Fruit fly (Drosophila melanogaster) whole organism, embryonic: ENCODE results near the gene CG44006.

ENCODE experiments used
- Adf1 ChIP-seq: fragments of 200-800 bp; sonication (Bioruptor generic); IDR thresholded peaks from 2 replicates; pipeline ENCODE4 v1.3.6; 2022; ENCODE audit warnings: missing biosample characterization, missing genetic modification characterization
- Bteb2 ChIP-seq: fragments of 200-800 bp; sonication (Bioruptor generic); optimal IDR thresholded peaks from 2 replicates; lab custom pipeline; 2016; ENCODE audit warnings: missing biosample characterization, missing genetic modification characterization
- CG10321 ChIP-seq: fragments of 200-800 bp; sonication (Bioruptor generic); IDR thresholded peaks from 2 replicates; pipeline ENCODE4 v1.3.6; 2022; ENCODE audit warnings: missing biosample characterization, missing genetic modification characterization
- CG10366 ChIP-seq: fragments of 200-800 bp; sonication (Bioruptor generic); IDR thresholded peaks from 2 replicates; pipeline ENCODE4 v1.3.6; 2022; ENCODE audit warnings: missing biosample characterization, missing genetic modification characterization
- CG12219 ChIP-seq: fragments of 200-800 bp; sonication (Bioruptor generic); optimal IDR thresholded peaks from 3 replicates; lab custom pipeline; 2018; ENCODE audit warnings: missing biosample characterization, mild to moderate bottlenecking, missing genetic modification characterization
- CG13894 ChIP-seq: fragments of 200-800 bp; sonication (Bioruptor generic); optimal IDR thresholded peaks from 3 replicates; lab custom pipeline; 2018; ENCODE audit warnings: missing biosample characterization, mild to moderate bottlenecking, missing genetic modification characterization, moderate library complexity
- CG14050 ChIP-seq: fragments of 200-800 bp; sonication (Bioruptor generic); IDR thresholded peaks from 3 replicates; pipeline ENCODE4 v1.3.6; 2022; ENCODE audit warnings: missing biosample characterization, missing genetic modification characterization
- CG15269 ChIP-seq: fragments of 200-800 bp; sonication (Bioruptor generic); optimal IDR thresholded peaks from 2 replicates; lab custom pipeline; 2018; ENCODE audit warnings: missing biosample characterization, mild to moderate bottlenecking, missing genetic modification characterization, moderate library complexity
- CG1529 ChIP-seq: fragments of 200-800 bp; sonication (Bioruptor generic); optimal IDR thresholded peaks from 3 replicates; lab custom pipeline; 2018; ENCODE audit warnings: missing biosample characterization, missing genetic modification characterization
- CG15601 ChIP-seq: fragments of 200-800 bp; sonication (Bioruptor generic); optimal IDR thresholded peaks from 3 replicates; lab custom pipeline; 2019; ENCODE audit warnings: missing biosample characterization, mild to moderate bottlenecking, missing genetic modification characterization, moderate library complexity
- CG16779 ChIP-seq: fragments of 200-800 bp; sonication (Bioruptor generic); IDR thresholded peaks from 2 replicates; pipeline ENCODE4 v1.3.6; 2022; ENCODE audit warnings: missing biosample characterization, missing genetic modification characterization
- CG33557 ChIP-seq: fragments of 200-800 bp; sonication (Bioruptor generic); optimal IDR thresholded peaks from 2 replicates; lab custom pipeline; 2019; ENCODE audit warnings: missing biosample characterization, mild to moderate bottlenecking, missing genetic modification characterization, moderate library complexity
- CG34422 ChIP-seq: fragments of 200-800 bp; sonication (Bioruptor generic); IDR thresholded peaks from 3 replicates; pipeline ENCODE4 v1.3.6; 2022; ENCODE audit warnings: missing biosample characterization, missing genetic modification characterization
- CG4360 ChIP-seq: fragments of 200-800 bp; sonication (Bioruptor generic); IDR thresholded peaks from 2 replicates; pipeline ENCODE4 v1.3.6; 2022; ENCODE audit warnings: missing biosample characterization, missing genetic modification characterization
- CG6175 ChIP-seq: fragments of 200-800 bp; sonication (Bioruptor generic); IDR thresholded peaks from 3 replicates; pipeline ENCODE4 v1.3.6; 2022; ENCODE audit warnings: missing biosample characterization, missing genetic modification characterization
- CG6654 ChIP-seq: fragments of 200-800 bp; sonication (Bioruptor generic); optimal IDR thresholded peaks from 2 replicates; lab custom pipeline; 2017; ENCODE audit warnings: missing biosample characterization, mild to moderate bottlenecking, missing genetic modification characterization
- CG6689 ChIP-seq: fragments of 200-800 bp; sonication (Bioruptor generic); IDR thresholded peaks from 2 replicates; pipeline ENCODE4 v1.3.6; 2022; ENCODE audit warnings: missing biosample characterization, missing genetic modification characterization
- CG6765 ChIP-seq: fragments of 200-800 bp; sonication (Bioruptor generic); optimal IDR thresholded peaks from 3 replicates; lab custom pipeline; 2017; ENCODE audit warnings: missing biosample characterization, mild to moderate bottlenecking, missing genetic modification characterization
- CTCF ChIP-seq: fragments of 200-800 bp; sonication (Bioruptor generic); optimal IDR thresholded peaks from 2 replicates; lab custom pipeline; 2017; ENCODE audit warnings: missing biosample characterization, mild to moderate bottlenecking, missing genetic modification characterization, moderate library complexity
- CoRest ChIP-seq: fragments of 200-800 bp; sonication (Bioruptor generic); optimal IDR thresholded peaks from 3 replicates; lab custom pipeline; 2018; ENCODE audit warnings: missing biosample characterization, mild to moderate bottlenecking, missing genetic modification characterization, moderate library complexity
- D19A ChIP-seq: fragments of 200-800 bp; optimal IDR thresholded peaks from 3 replicates; lab custom pipeline; 2019; ENCODE audit warnings: missing biosample characterization, mild to moderate bottlenecking, missing genetic modification characterization, moderate library complexity
- Dip3 ChIP-seq: fragments of 200-800 bp; sonication (Bioruptor generic); optimal IDR thresholded peaks from 3 replicates; lab custom pipeline; 2016; ENCODE audit warnings: missing biosample characterization, missing genetic modification characterization
- E2f2 ChIP-seq: fragments of 200-800 bp; sonication (Bioruptor generic); IDR thresholded peaks from 2 replicates; pipeline ENCODE4 v1.3.6; 2022; ENCODE audit warnings: missing biosample characterization, missing genetic modification characterization
- Fer2 ChIP-seq: fragments of 200-800 bp; sonication (Bioruptor generic); optimal IDR thresholded peaks from 2 replicates; lab custom pipeline; 2018; ENCODE audit warnings: missing biosample characterization, mild to moderate bottlenecking, missing genetic modification characterization, moderate library complexity
- Fer3 ChIP-seq: fragments of 200-800 bp; sonication (Bioruptor generic); optimal IDR thresholded peaks from 2 replicates; lab custom pipeline; 2018; ENCODE audit warnings: missing biosample characterization, mild to moderate bottlenecking, missing genetic modification characterization, moderate library complexity
- HmgZ ChIP-seq: fragments of 200-800 bp; sonication (Bioruptor generic); optimal IDR thresholded peaks from 2 replicates; lab custom pipeline; 2018; ENCODE audit warnings: missing biosample characterization, mild to moderate bottlenecking, missing genetic modification characterization
- Hmx ChIP-seq: fragments of 200-800 bp; sonication (Bioruptor generic); optimal IDR thresholded peaks from 2 replicates; lab custom pipeline; 2016; ENCODE audit warnings: missing biosample characterization, missing genetic modification characterization
- Kr ChIP-seq: fragments of 200-800 bp; sonication (Bioruptor generic); optimal IDR thresholded peaks from 2 replicates; lab custom pipeline; 2017; ENCODE audit warnings: missing biosample characterization, mild to moderate bottlenecking, missing genetic modification characterization
- Mad ChIP-seq: fragments of 200-800 bp; sonication (Bioruptor generic); optimal IDR thresholded peaks from 2 replicates; lab custom pipeline; 2016; ENCODE audit warnings: missing biosample characterization, missing genetic modification characterization
- Max ChIP-seq: fragments of 200-800 bp; sonication (Bioruptor generic); optimal IDR thresholded peaks from 2 replicates; lab custom pipeline; 2016; ENCODE audit warnings: missing biosample characterization, mild to moderate bottlenecking, missing genetic modification characterization
- Myb ChIP-seq: fragments of 200-800 bp; sonication (Bioruptor generic); optimal IDR thresholded peaks from 2 replicates; lab custom pipeline; 2016; ENCODE audit warnings: missing biosample characterization, missing genetic modification characterization
- Opbp ChIP-seq: fragments of 200-800 bp; sonication (Bioruptor generic); IDR thresholded peaks from 3 replicates; pipeline ENCODE4 v1.3.6; 2022; ENCODE audit warnings: missing biosample characterization, missing genetic modification characterization; ENCODE audit not compliant: partially characterized antibody
- Optix ChIP-seq: fragments of 200-800 bp; sonication (Bioruptor generic); IDR thresholded peaks from 3 replicates; pipeline ENCODE4 v1.3.6; 2022; ENCODE audit warnings: missing biosample characterization, missing genetic modification characterization
- Ravus ChIP-seq: fragments of 200-800 bp; sonication (Bioruptor generic); IDR thresholded peaks from 2 replicates; pipeline ENCODE4 v1.3.6; 2022; ENCODE audit warnings: missing biosample characterization, missing genetic modification characterization
- Vsx1 ChIP-seq: fragments of 200-800 bp; sonication (Bioruptor generic); optimal IDR thresholded peaks from 2 replicates; lab custom pipeline; 2017; ENCODE audit warnings: missing biosample characterization, mild to moderate bottlenecking, missing genetic modification characterization, missing genetic modification reagents
- bsh ChIP-seq, 2 experiments: fragments of 200-800 bp; sonication (Bioruptor generic); optimal IDR thresholded peaks; 2 replicates each; lab custom pipeline; 2017 to 2018; ENCODE audit warnings: mild to moderate bottlenecking in 2 of 2, missing biosample characterization in 2 of 2, missing genetic modification characterization in 2 of 2, moderate library complexity in 1 of 2
- cg ChIP-seq: fragments of 200-800 bp; sonication (Bioruptor generic); optimal IDR thresholded peaks from 3 replicates; lab custom pipeline; 2019; ENCODE audit warnings: missing biosample characterization, mild to moderate bottlenecking, missing genetic modification characterization, moderate library complexity
- cwo ChIP-seq: fragments of 200-800 bp; sonication (Bioruptor generic); optimal IDR thresholded peaks from 3 replicates; lab custom pipeline; 2017; ENCODE audit warnings: missing biosample characterization, missing genetic modification characterization, mild to moderate bottlenecking, moderate library complexity, missing genetic modification reagents
- danr ChIP-seq: fragments of 200-800 bp; sonication (Bioruptor generic); IDR thresholded peaks from 2 replicates; pipeline ENCODE4 v1.3.6; 2022; ENCODE audit warnings: missing biosample characterization, missing genetic modification characterization
- disco-r ChIP-seq: fragments of 200-800 bp; sonication (Bioruptor generic); optimal IDR thresholded peaks from 2 replicates; lab custom pipeline; 2016; ENCODE audit warnings: missing biosample characterization, missing genetic modification characterization
- dmrt99B ChIP-seq: fragments of 200-800 bp; sonication (Bioruptor generic); optimal IDR thresholded peaks from 2 replicates; lab custom pipeline; 2018; ENCODE audit warnings: missing biosample characterization, mild to moderate bottlenecking, missing genetic modification characterization, moderate library complexity
- gcm2 ChIP-seq: fragments of 200-800 bp; sonication (Bioruptor generic); optimal IDR thresholded peaks from 2 replicates; lab custom pipeline; 2016; ENCODE audit warnings: missing biosample characterization, missing genetic modification characterization
- grn ChIP-seq: fragments of 200-800 bp; sonication (Bioruptor generic); optimal IDR thresholded peaks from 3 replicates; lab custom pipeline; 2017; ENCODE audit warnings: missing biosample characterization, missing genetic modification characterization
- h ChIP-seq: fragments of >200 bp; optimal IDR thresholded peaks from 2 replicates; lab custom pipeline; 2017
- hth ChIP-seq: fragments of >200 bp; optimal IDR thresholded peaks from 2 replicates; lab custom pipeline; 2017; ENCODE audit warnings: inconsistent platforms
- ken ChIP-seq: fragments of 200-800 bp; sonication (Bioruptor generic); IDR thresholded peaks from 3 replicates; pipeline ENCODE4 v1.3.6; 2022; ENCODE audit warnings: missing biosample characterization, missing genetic modification characterization
- knrl ChIP-seq: fragments of 200-800 bp; sonication (Bioruptor generic); IDR thresholded peaks from 3 replicates; pipeline ENCODE4 v1.3.6; 2022; ENCODE audit warnings: missing biosample characterization, missing genetic modification characterization; ENCODE audit not compliant: partially characterized antibody
- pzg ChIP-seq: fragments of 200-800 bp; sonication (Bioruptor generic); optimal IDR thresholded peaks from 3 replicates; lab custom pipeline; 2018; ENCODE audit warnings: missing biosample characterization, mild to moderate bottlenecking, missing genetic modification characterization, moderate library complexity
- sd ChIP-seq: fragments of 200-800 bp; sonication (Bioruptor generic); optimal IDR thresholded peaks from 3 replicates; lab custom pipeline; 2018; ENCODE audit warnings: missing biosample characterization, mild to moderate bottlenecking, missing genetic modification characterization, moderate library complexity
- slp2 ChIP-seq: fragments of 200-800 bp; sonication (Bioruptor generic); optimal IDR thresholded peaks from 2 replicates; lab custom pipeline; 2016; ENCODE audit warnings: missing biosample characterization, missing genetic modification characterization
- sqz ChIP-seq: fragments of 200-800 bp; sonication (Bioruptor generic); optimal IDR thresholded peaks from 3 replicates; lab custom pipeline; 2018; ENCODE audit warnings: missing biosample characterization, mild to moderate bottlenecking, missing genetic modification characterization
- z ChIP-seq: fragments of 200-800 bp; sonication (Bioruptor generic); IDR thresholded peaks from 3 replicates; pipeline ENCODE4 v1.3.6; 2022; ENCODE audit warnings: missing biosample characterization, missing genetic modification characterization

Gene CG44006

DNA sequence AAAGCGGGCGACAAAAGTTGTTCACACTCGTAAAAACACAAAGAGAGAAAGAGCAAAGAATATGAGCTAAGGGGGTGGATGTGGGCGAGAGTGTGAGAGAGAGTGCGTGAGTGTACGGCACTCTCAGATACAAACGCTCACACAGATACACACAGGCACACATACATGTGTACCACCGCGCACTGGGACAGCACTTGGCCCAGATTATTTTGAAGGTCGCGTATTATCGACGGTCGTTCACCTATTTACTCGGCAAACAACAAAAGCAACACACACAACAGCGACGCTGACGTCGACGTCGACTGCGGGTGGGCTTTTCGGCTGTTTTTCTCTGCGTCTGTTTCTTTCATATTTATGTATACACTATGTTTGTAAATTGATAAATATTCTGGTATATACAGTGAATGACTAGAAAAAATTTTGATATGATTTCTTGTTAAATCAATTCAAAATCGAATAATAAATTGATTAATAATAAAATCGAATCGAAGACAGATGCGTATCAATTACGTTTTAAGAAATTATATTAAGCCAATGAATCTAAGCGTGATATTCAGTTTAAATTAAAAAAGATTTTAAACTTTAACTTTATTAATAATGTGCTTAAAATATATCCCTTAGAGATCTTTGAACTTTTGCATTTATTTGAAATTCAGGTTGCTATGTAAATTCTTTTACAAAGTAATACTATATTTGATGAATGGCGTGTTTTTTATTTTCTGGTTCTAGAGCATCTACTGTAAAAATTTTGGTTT lies 40.2 kb downstream of the CG44006 start (continued):
- TF ChIP-seq slp2 (GFP tag; lab: Kevin White, UChicago) (peak; percentile 30), Mad (GFP tag; lab: Kevin White, UChicago) (peak; percentile 65), bsh (GFP tag; optimal IDR thresholded peaks at IDR 0.05; lab: Kevin White, UChicago) (peak in 1 of 2 experiments; percentile 85), danr (GFP tag; lab: Robert Waterston, UW) (no peak; the same call in 1 of the 2 replicates), pzg (GFP tag; lab: Kevin White, UChicago) (peak; percentile 0), Dip3 (GFP tag; lab: Kevin White, UChicago) (no peak), cg (peak; percentile 93), CG16779 (GFP tag; lab: Robert Waterston, UW) (peak; percentile 73; the same call in 1 of the 2 replicates), cwo (GFP tag; lab: Kevin White, UChicago) (peak; percentile 79), CG34422 (GFP tag; lab: Robert Waterston, UW) (peak; percentile 49; the same call in 1 of the 3 replicates), HmgZ (peak; percentile 90), sd (tag; lab: Kevin White, UChicago) (peak; percentile 91), hth (no peak), CG15601 (peak; percentile 90), grn (peak; percentile 77), CG12219 (GFP tag; lab: Kevin White, UChicago) (peak; percentile 73), CG14050 (peak; percentile 29; the same call in 1 of the 3 replicates), Hmx (GFP tag; lab: Kevin White, UChicago) (no peak), CoRest (tag; lab: Kevin White, UChicago) (peak; percentile 71), CG15269 (peak; percentile 44), Opbp (0 out of 3 replicates have a peak, but pooled peaks have one; percentile 6), Fer3 (peak; percentile 65), sqz (GFP tag; lab: Kevin White, UChicago) (peak; percentile 44), h (lab: Kevin White, UChicago) (no peak), CG6765 (GFP tag; lab: Kevin White, UChicago) (peak; percentile 65), Vsx1 (GFP tag; lab: Kevin White, UChicago) (peak; percentile 87), Fer2 (peak; percentile 35), CG6689 (0 out of 2 replicates have a peak, but pooled peaks have one; percentile 20), CG6654 (no peak), Optix (peak; percentile 14; the same call in 1 of the 3 replicates), z (peak; percentile 85), dmrt99B (tag; lab: Kevin White, UChicago) (peak; percentile 55), E2f2 (GFP tag; lab: Robert Waterston, UW) (peak; percentile 60), D19A (tag; lab: Kevin White, UChicago) (peak; percentile 87), CG33557 (GFP tag; lab: Kevin White, UChicago) (peak; percentile 87)

DNA sequence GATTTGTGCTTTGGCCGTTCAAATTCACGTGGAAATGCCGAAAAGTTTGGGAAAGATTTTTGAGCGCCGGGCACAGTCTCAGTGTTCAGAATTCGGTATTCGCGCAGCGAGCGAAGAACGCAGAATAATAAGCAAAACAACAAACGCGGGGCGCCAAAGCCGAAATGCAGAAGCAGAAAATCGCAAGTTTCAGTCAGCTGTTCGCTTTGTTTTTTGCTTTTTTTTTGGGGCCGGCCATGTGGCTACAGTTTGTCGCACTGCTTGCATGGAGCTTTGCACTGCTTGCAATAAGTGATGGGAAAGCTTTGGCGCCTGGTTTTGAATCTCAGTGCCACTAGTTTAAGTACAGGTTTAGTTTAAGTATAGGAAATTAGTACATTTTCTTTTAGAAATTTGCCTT lies 44.0 kb downstream of the CG44006 start:
- TF ChIP-seq CTCF (peak; percentile 71), Mad (GFP tag; lab: Kevin White, UChicago) (no peak), gcm2 (GFP tag; lab: Kevin White, UChicago) (no peak), grn (no peak), CG10321 (GFP tag; lab: Robert Waterston, UW) (no peak), CG4360 (GFP tag; lab: Robert Waterston, UW) (no peak), Adf1 (GFP tag; lab: Robert Waterston, UW) (peak; percentile 43; the same call in 1 of the 2 replicates), disco-r (GFP tag; lab: Kevin White, UChicago) (no peak), CG13894 (tag; lab: Kevin White, UChicago) (no peak), knrl (GFP tag; lab: Robert Waterston, UW) (no peak), ken (GFP tag; lab: Robert Waterston, UW) (0 out of 3 replicates have a peak, but pooled peaks have one; percentile 15), Myb (GFP tag; lab: Kevin White, UChicago) (peak; percentile 4), Bteb2 (GFP tag; lab: Kevin White, UChicago) (no peak), CG10366 (GFP tag; lab: Robert Waterston, UW) (no peak), Ravus (no peak), bsh (GFP tag; optimal IDR thresholded peaks at IDR 0.05; lab: Kevin White, UChicago) (no peak), CG1529 (no peak), Max (GFP tag; lab: Kevin White, UChicago) (no peak), CG6175 (no peak), Kr (GFP tag; lab: Kevin White, UChicago) (no peak)
